Worm (Caenorhabditis elegans) whole organism, L1 larva: ENCODE data around the gene C04F5.9.

Experiments used
- C34B4.2 ChIP-seq: sonication (generic microtip); optimal IDR thresholded peaks from 2 replicates; lab custom pipeline; 2017; ENCODE audit warnings: mild to moderate bottlenecking, missing genetic modification characterization, missing compliant biosample characterization
- blmp-1 ChIP-seq: fragments of 150-350 bp; optimal IDR thresholded peaks from 2 replicates; lab custom pipeline; 2014; ENCODE audit warnings: missing biosample characterization, missing genetic modification characterization
- ceh-63 ChIP-seq: fragments of 200-800 bp; sonication (Bioruptor generic); optimal IDR thresholded peaks from 2 replicates; lab custom pipeline; 2018; ENCODE audit warnings: mild to moderate bottlenecking, missing genetic modification characterization, missing compliant biosample characterization
- ceh-82 ChIP-seq, 3 experiments: fragments of 150-350 bp in 1 of 3; sonication (generic microtip) in 2 of 3; optimal IDR thresholded peaks; 2 replicates each; lab custom pipeline; 2014 to 2017; ENCODE audit warnings: missing biosample characterization in 3 of 3, missing genetic modification characterization in 3 of 3
- ceh-88 ChIP-seq: fragments of 200-800 bp; sonication (Bioruptor generic); IDR thresholded peaks from 2 replicates; pipeline ENCODE4 v1.3.6; 2022; ENCODE audit warnings: missing genetic modification characterization, missing compliant biosample characterization
- dpl-1 ChIP-seq, 3 experiments: fragments of 150-350 bp in 2 of 3; sonication (generic microtip) in 1 of 3; optimal IDR thresholded peaks; 2 replicates each; lab custom pipeline; 2014 to 2017; ENCODE audit warnings: missing biosample characterization in 3 of 3, missing genetic modification characterization in 3 of 3, missing genetic modification reagents in 3 of 3
- dsc-1 ChIP-seq: sonication (generic microtip); optimal IDR thresholded peaks from 2 replicates; lab custom pipeline; 2016; ENCODE audit warnings: mild to moderate bottlenecking, missing genetic modification characterization, missing compliant biosample characterization
- efl-1 ChIP-seq, 4 experiments: fragments of 150-350 bp; optimal IDR thresholded peaks in 3 of 4; peaks in 1 of 4; 1 replicate in 1 of 4; 2 replicates in 3 of 4; lab custom pipeline; 2014; ENCODE audit warnings: missing biosample characterization in 2 of 4, missing genetic modification characterization in 2 of 4, missing genetic modification reagents in 2 of 4
- efl-3 ChIP-seq: fragments of 200-800 bp; sonication (Bioruptor generic); optimal IDR thresholded peaks from 2 replicates; lab custom pipeline; 2018; ENCODE audit warnings: mild to moderate bottlenecking, missing genetic modification characterization, missing compliant biosample characterization
- egl-13 ChIP-seq: sonication (generic microtip); optimal IDR thresholded peaks from 2 replicates; lab custom pipeline; 2016; ENCODE audit warnings: missing genotype, missing genetic modification reagents, missing genetic modification characterization, missing compliant biosample characterization
- elt-3 ChIP-seq, 6 experiments: fragments of 150-350 bp in 1 of 6; sonication (generic microtip); optimal IDR thresholded peaks; 2 replicates each; lab custom pipeline; 2017 to 2018; ENCODE audit warnings: missing biosample characterization in 6 of 6, missing genetic modification characterization in 6 of 6, inconsistent platforms in 1 of 6
- fkh-10 ChIP-seq: sonication (generic microtip); optimal IDR thresholded peaks from 2 replicates; lab custom pipeline; 2017; ENCODE audit warnings: missing biosample characterization, missing genetic modification reagents, missing genetic modification characterization
- fkh-4 ChIP-seq: sonication (generic microtip); optimal IDR thresholded peaks from 2 replicates; lab custom pipeline; 2016; ENCODE audit warnings: missing compliant biosample characterization, missing genetic modification characterization, borderline replicate concordance
- isw-1 ChIP-seq: fragments of 200-800 bp; sonication (Bioruptor generic); IDR thresholded peaks from 2 replicates; pipeline ENCODE4 v1.3.6; 2022; ENCODE audit warnings: missing genetic modification characterization, missing compliant biosample characterization
- jun-1 ChIP-seq: fragments of 150-350 bp; optimal IDR thresholded peaks from 2 replicates; lab custom pipeline; 2014; ENCODE audit warnings: missing biosample characterization, missing genetic modification reagents, missing genetic modification characterization
- lin-14 ChIP-seq: fragments of 200-800 bp; sonication (Bioruptor generic); optimal IDR thresholded peaks from 2 replicates; lab custom pipeline; 2018; ENCODE audit warnings: mild to moderate bottlenecking, missing genetic modification characterization, moderate library complexity, missing compliant biosample characterization
- lin-35 ChIP-seq, 2 experiments: fragments of 150-350 bp; optimal IDR thresholded peaks; 2 replicates each; lab custom pipeline; 2014; ENCODE audit warnings: missing biosample characterization in 2 of 2, missing genetic modification characterization in 2 of 2, missing genetic modification reagents in 2 of 2
- lir-3 ChIP-seq: sonication (generic microtip); optimal IDR thresholded peaks from 2 replicates; lab custom pipeline; 2016; ENCODE audit warnings: mild to moderate bottlenecking, missing genetic modification characterization, moderate library complexity, missing compliant biosample characterization; ENCODE audit not compliant: poor library complexity
- lsy-2 ChIP-seq, 2 experiments: fragments of 150-350 bp; optimal IDR thresholded peaks; 2 replicates each; lab custom pipeline; 2014; ENCODE audit warnings: missing biosample characterization in 2 of 2, missing genetic modification characterization in 2 of 2
- mab-9 ChIP-seq: fragments of 200-800 bp; sonication (Bioruptor generic); IDR thresholded peaks from 2 replicates; pipeline ENCODE4 v1.3.6; 2022; ENCODE audit warnings: missing genetic modification reagents, missing genetic modification characterization, missing compliant biosample characterization
- mef-2 ChIP-seq: fragments of 150-350 bp; optimal IDR thresholded peaks from 2 replicates; lab custom pipeline; 2014; ENCODE audit warnings: missing biosample characterization, missing genetic modification characterization
- mep-1 ChIP-seq: fragments of 150-350 bp; optimal IDR thresholded peaks from 2 replicates; lab custom pipeline; 2014; ENCODE audit warnings: missing biosample characterization, missing genetic modification characterization
- nhr-19 ChIP-seq: fragments of 200-800 bp; sonication (Bioruptor generic); conservative IDR thresholded peaks from 2 replicates; pipeline ENCODE4 v1.3.6; 2022; ENCODE audit warnings: missing genetic modification characterization, missing compliant biosample characterization
- nhr-237 ChIP-seq: fragments of 150-350 bp; optimal IDR thresholded peaks from 2 replicates; lab custom pipeline; 2014; ENCODE audit warnings: missing biosample characterization, missing genetic modification characterization
- nhr-47 ChIP-seq: sonication (generic microtip); optimal IDR thresholded peaks from 2 replicates; lab custom pipeline; 2016; ENCODE audit warnings: mild to moderate bottlenecking, missing genetic modification characterization, moderate library complexity, missing compliant biosample characterization
- nhr-71 ChIP-seq: sonication (generic microtip); optimal IDR thresholded peaks from 2 replicates; lab custom pipeline; 2016; ENCODE audit warnings: mild to moderate bottlenecking, missing genetic modification characterization, moderate library complexity, missing compliant biosample characterization
- nhr-90 ChIP-seq: sonication (generic microtip); optimal IDR thresholded peaks from 2 replicates; lab custom pipeline; 2016; ENCODE audit warnings: mild to moderate bottlenecking, missing genetic modification characterization, missing compliant biosample characterization; ENCODE audit not compliant: poor library complexity
- pqm-1 ChIP-seq: sonication (generic microtip); optimal IDR thresholded peaks from 3 replicates; lab custom pipeline; 2017; ENCODE audit warnings: missing biosample characterization, missing genetic modification characterization
- skn-1 ChIP-seq: fragments of 150-350 bp; optimal IDR thresholded peaks from 2 replicates; lab custom pipeline; 2014; ENCODE audit warnings: missing biosample characterization, missing genetic modification characterization
- tbx-2 ChIP-seq: sonication (generic microtip); optimal IDR thresholded peaks from 2 replicates; lab custom pipeline; 2016; ENCODE audit warnings: missing genetic modification characterization, missing compliant biosample characterization
- unc-130 ChIP-seq: fragments of 150-350 bp; optimal IDR thresholded peaks from 2 replicates; lab custom pipeline; 2017; ENCODE audit warnings: missing biosample characterization, missing genetic modification characterization, inconsistent platforms
- unc-86 ChIP-seq: sonication (generic microtip); optimal IDR thresholded peaks from 2 replicates; lab custom pipeline; 2016; ENCODE audit warnings: missing genetic modification characterization, missing compliant biosample characterization
- zag-1 ChIP-seq: fragments of 150-350 bp; optimal IDR thresholded peaks from 2 replicates; lab custom pipeline; 2014; ENCODE audit warnings: missing biosample characterization, missing genetic modification characterization
- zip-4 ChIP-seq: fragments of 200-800 bp; sonication (Bioruptor generic); optimal IDR thresholded peaks from 2 replicates; lab custom pipeline; 2018; ENCODE audit warnings: mild to moderate bottlenecking, missing genetic modification characterization, moderate library complexity, missing compliant biosample characterization

The C04F5.9 gene

ce11 chrV:5088311-5088710 is 30.7 kb downstream of the C04F5.9 start (continued):
- no peak for TF ChIP-seq jun-1 (tag; lab: Kevin White, UChicago)
- TF ChIP-seq lin-35 (GFP tag; optimal IDR thresholded peaks at IDR 0.05; lab: Kevin White, UChicago) = no peak
- peak; percentile 22 for TF ChIP-seq egl-13 (tag; lab: Kevin White, UChicago)
- TF ChIP-seq dpl-1 (GFP tag; optimal IDR thresholded peaks at IDR 0.05; lab: Kevin White, UChicago) = no peak
- TF ChIP-seq lin-14 (GFP tag; lab: Kevin White, UChicago) = peak; percentile 74
- peak; percentile 9 for TF ChIP-seq fkh-10 (GFP tag; lab: Kevin White, UChicago)
- TF ChIP-seq zip-4 (GFP tag; lab: Kevin White, UChicago) = no peak
- TF ChIP-seq C34B4.2 = no peak
- no peak for TF ChIP-seq efl-3 (GFP tag; lab: Kevin White, UChicago)
- no peak for TF ChIP-seq ceh-88

ce11 chrV:5086919-5087404 is 32.0 kb downstream of the C04F5.9 start, which contains the start of gene Y58A7A.5:
Gene Y58A7A.5, minus strand, starts transcription at chrV:5086969.
- TF ChIP-seq nhr-90 (no peak), mep-1 (tag; lab: Kevin White, UChicago) (peak; percentile 13), mef-2 (tag; lab: Kevin White, UChicago) (no peak), lin-14 (GFP tag; lab: Kevin White, UChicago) (peak; percentile 66), ceh-63 (GFP tag; lab: Kevin White, UChicago) (no peak), lsy-2 (tag; optimal IDR thresholded peaks at IDR 0.05; lab: Kevin White, UChicago) (peak in 1 of 2 experiments; percentile 58), nhr-19 (GFP tag; lab: Robert Waterston, UW) (peak; percentile 85), ceh-82 (tag; optimal IDR thresholded peaks at IDR 0.05; lab: Kevin White, UChicago) (peak in 2 of 3 experiments; percentile 25 to 33), unc-130 (tag; lab: Kevin White, UChicago) (no peak), nhr-47 (tag; lab: Kevin White, UChicago) (peak; percentile 27), tbx-2 (tag; lab: Kevin White, UChicago) (peak; percentile 20), mab-9 (no peak), zip-4 (GFP tag; lab: Kevin White, UChicago) (peak; percentile 66), nhr-71 (tag; lab: Kevin White, UChicago) (peak; percentile 45), unc-86 (tag; lab: Kevin White, UChicago) (peak; percentile 4), efl-1 (optimal IDR thresholded peaks at IDR 0.05; lab: Kevin White, UChicago) (peak in 1 of 2 experiments; percentile 15), efl-1 (GFP tag; optimal IDR thresholded peaks at IDR 0.05 in 1 of 2; lab: Kevin White, UChicago) (no peak), skn-1 (tag; lab: Kevin White, UChicago) (peak; percentile 87), dsc-1 (tag; lab: Kevin White, UChicago) (peak; percentile 59)

- TF ChIP-seq skn-1 (tag; lab: Kevin White, UChicago) (peak; percentile 64), efl-1 (optimal IDR thresholded peaks at IDR 0.05; lab: Kevin White, UChicago) (no peak), efl-1 (GFP tag; optimal IDR thresholded peaks at IDR 0.05 in 1 of 2; lab: Kevin White, UChicago) (peak in 1 of 2 experiments; percentile 26), zag-1 (tag; lab: Kevin White, UChicago) (no peak), isw-1 (GFP tag; lab: Robert Waterston, UW) (no peak), blmp-1 (tag; lab: Kevin White, UChicago) (no peak), mef-2 (tag; lab: Kevin White, UChicago) (no peak), pqm-1 (tag; lab: Kevin White, UChicago) (no peak), fkh-4 (tag; lab: Kevin White, UChicago) (no peak), elt-3 (tag; optimal IDR thresholded peaks at IDR 0.05; lab: Kevin White, UChicago) (no peak), mep-1 (tag; lab: Kevin White, UChicago) (no peak), lir-3 (tag; lab: Kevin White, UChicago) (no peak), lsy-2 (tag; optimal IDR thresholded peaks at IDR 0.05; lab: Kevin White, UChicago) (peak in 1 of 2 experiments; percentile 30), nhr-237 (tag; lab: Kevin White, UChicago) (no peak)
Observed at ce11 chrV:5084957-5085465, 34.0 kb downstream of the C04F5.9 start, which contains the start of gene Y58A7A.4. Gene Y58A7A.4, minus strand, starts transcription at chrV:5085007.
